Worm (Caenorhabditis elegans): ENCODE data around the gene gpa-12.

DNA sequence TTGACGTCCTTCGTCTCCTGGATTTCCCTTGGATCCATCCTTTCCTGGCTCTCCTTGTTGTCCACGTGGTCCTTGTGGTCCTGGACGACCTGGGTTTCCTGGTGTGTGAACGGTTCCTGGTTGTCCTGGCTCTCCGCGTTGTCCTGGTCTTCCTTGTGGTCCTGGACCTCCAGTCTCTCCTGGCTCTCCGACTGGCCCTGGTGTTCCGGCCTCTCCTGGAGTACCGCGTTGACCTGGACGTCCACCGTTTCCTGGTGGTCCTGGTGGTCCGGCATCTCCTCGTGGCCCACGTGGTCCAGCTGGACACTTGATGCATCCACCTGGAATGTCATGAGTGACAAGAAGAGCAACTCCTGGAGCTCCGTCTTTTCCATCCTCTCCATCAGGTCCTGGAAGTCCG lies 9.6 kb upstream of the gpa-12 start:
- TF ChIP-seq fkh-4 (tag; optimal IDR thresholded peaks at IDR 0.05; ENCODE audit: borderline replicate concordance) = no peak
- TF ChIP-seq tbx-2 (tag; optimal IDR thresholded peaks at IDR 0.05) = no peak
- TF ChIP-seq dpl-1 (GFP tag; optimal IDR thresholded peaks at IDR 0.05) = no peak
